Worm (Caenorhabditis elegans) whole organism, L4/young adult: ENCODE measurements around the gene unc-47.

ENCODE experiments used
- dao-5 ChIP-seq: sonication (generic microtip); optimal IDR thresholded peaks from 2 replicates; lab custom pipeline; 2016; ENCODE audit warnings: missing genotype, missing genetic modification characterization, moderate library complexity, missing compliant biosample characterization
- him-1 ChIP-seq: sonication (generic microtip); optimal IDR thresholded peaks from 2 replicates; lab custom pipeline; 2016; ENCODE audit warnings: missing genotype, missing genetic modification reagents, missing genetic modification characterization, missing compliant biosample characterization

- TF ChIP-seq him-1 (tag; lab: Kevin White, UChicago) (no peak), dao-5 (tag; lab: Kevin White, UChicago) (no peak)
These were observed 13.0 kb upstream of the unc-47 start, which contains the start of gene T20G5.8 for ce11 chrIII:10199052-10199451.
